Worm (Caenorhabditis elegans) whole organism, L4 larva: Measurements from ENCODE around the gene B0393.7.

Experiments
- T26A8.4 ChIP-seq: fragments of 200-800 bp; sonication (Bioruptor generic); IDR thresholded peaks from 2 replicates; pipeline ENCODE4 v1.3.6; 2022; ENCODE audit warnings: missing genetic modification characterization, missing compliant biosample characterization
- Y5F2A.4 ChIP-seq: fragments of 200-800 bp; sonication (Bioruptor generic); optimal IDR thresholded peaks from 2 replicates; lab custom pipeline; 2018; ENCODE audit warnings: mild to moderate bottlenecking, missing genetic modification characterization, missing compliant biosample characterization
- daf-12 ChIP-seq: fragments of 150-350 bp; optimal IDR thresholded peaks from 2 replicates; lab custom pipeline; 2014; ENCODE audit warnings: missing biosample characterization, missing genetic modification reagents, missing genetic modification characterization
- daf-16 ChIP-seq, 3 experiments: sonication (generic microtip); optimal IDR thresholded peaks; 2 replicates each; lab custom pipeline; 2016 to 2017; ENCODE audit warnings: missing genetic modification characterization in 3 of 3, missing genetic modification reagents in 3 of 3, mild to moderate bottlenecking in 2 of 3, missing compliant biosample characterization in 2 of 3, missing biosample characterization in 1 of 3, moderate library complexity in 1 of 3
- gei-8 ChIP-seq: fragments of 200-800 bp; sonication (Bioruptor generic); optimal IDR thresholded peaks from 2 replicates; lab custom pipeline; 2018; ENCODE audit warnings: mild to moderate bottlenecking, missing genetic modification characterization, missing compliant biosample characterization
- hlh-11 ChIP-seq: fragments of 200-800 bp; sonication (Bioruptor generic); optimal IDR thresholded peaks from 2 replicates; lab custom pipeline; 2018; ENCODE audit warnings: mild to moderate bottlenecking, missing genetic modification characterization, missing compliant biosample characterization
- lin-1 ChIP-seq: fragments of 200-800 bp; sonication (Bioruptor generic); IDR thresholded peaks from 2 replicates; pipeline ENCODE4 v1.3.6; 2022; ENCODE audit warnings: missing genetic modification reagents, missing genetic modification characterization, missing compliant biosample characterization
- lsy-2 ChIP-seq, 2 experiments: fragments of 150-350 bp in 1 of 2; sonication (generic microtip) in 1 of 2; optimal IDR thresholded peaks; 2 replicates each; lab custom pipeline; 2014 to 2017; ENCODE audit warnings: missing biosample characterization in 2 of 2, missing genetic modification characterization in 2 of 2
- madf-5 ChIP-seq, 2 experiments: fragments of 200-800 bp; sonication (Bioruptor generic); IDR thresholded peaks; 2 replicates each; pipeline ENCODE4 v1.3.6; 2022; ENCODE audit warnings: missing compliant biosample characterization in 2 of 2, missing genetic modification characterization in 2 of 2
- nhr-11 ChIP-seq: fragments of 150-350 bp; optimal IDR thresholded peaks from 2 replicates; lab custom pipeline; 2014; ENCODE audit warnings: missing biosample characterization, missing genetic modification characterization
- nhr-25 ChIP-seq: sonication (generic microtip); optimal IDR thresholded peaks from 2 replicates; lab custom pipeline; 2017; ENCODE audit warnings: missing genetic modification characterization, mild to moderate bottlenecking, missing compliant biosample characterization, antibody characterized with exemption, moderate library complexity, borderline replicate concordance; ENCODE audit not compliant: insufficient read depth
- pha-4 ChIP-seq, 2 experiments: fragments of 150-350 bp in 1 of 2; fragments of 200-800 bp in 1 of 2; sonication (Bioruptor generic) in 1 of 2; IDR thresholded peaks in 1 of 2; optimal IDR thresholded peaks in 1 of 2; 2 replicates each; pipeline versions ENCODE4 v1.3.6 to Lab custom; 2014 to 2022; ENCODE audit warnings: missing genetic modification characterization in 2 of 2, missing genetic modification reagents in 2 of 2, missing biosample characterization in 1 of 2, missing compliant biosample characterization in 1 of 2
- rbr-2 ChIP-seq: sonication (generic microtip); optimal IDR thresholded peaks from 2 replicates; lab custom pipeline; 2016; ENCODE audit warnings: missing genotype, missing genetic modification characterization, missing compliant biosample characterization
- snpc-4 ChIP-seq: fragments of 150-350 bp; optimal IDR thresholded peaks from 2 replicates; lab custom pipeline; 2014; ENCODE audit warnings: missing biosample characterization, missing genetic modification characterization
- tra-1 ChIP-seq: fragments of 200-800 bp; sonication (Bioruptor generic); IDR thresholded peaks from 2 replicates; pipeline ENCODE4 v1.3.6; 2022; ENCODE audit warnings: missing genetic modification reagents, missing genetic modification characterization, missing compliant biosample characterization
- unc-62 ChIP-seq, 3 experiments: fragments of 150-350 bp in 1 of 3; sonication (generic microtip); optimal IDR thresholded peaks in 2 of 3; peaks in 1 of 3; 1 replicate in 1 of 3; 2 replicates in 2 of 3; lab custom pipeline; 2014 to 2017; ENCODE audit warnings: missing biosample characterization in 3 of 3, missing genetic modification characterization in 3 of 3, missing genetic modification reagents in 3 of 3, missing genotype in 1 of 3
- zfp-2 ChIP-seq: sonication (generic microtip); optimal IDR thresholded peaks from 2 replicates; lab custom pipeline; 2016; ENCODE audit warnings: mild to moderate bottlenecking, missing genetic modification characterization, missing compliant biosample characterization

B0393.7 gene

DNA sequence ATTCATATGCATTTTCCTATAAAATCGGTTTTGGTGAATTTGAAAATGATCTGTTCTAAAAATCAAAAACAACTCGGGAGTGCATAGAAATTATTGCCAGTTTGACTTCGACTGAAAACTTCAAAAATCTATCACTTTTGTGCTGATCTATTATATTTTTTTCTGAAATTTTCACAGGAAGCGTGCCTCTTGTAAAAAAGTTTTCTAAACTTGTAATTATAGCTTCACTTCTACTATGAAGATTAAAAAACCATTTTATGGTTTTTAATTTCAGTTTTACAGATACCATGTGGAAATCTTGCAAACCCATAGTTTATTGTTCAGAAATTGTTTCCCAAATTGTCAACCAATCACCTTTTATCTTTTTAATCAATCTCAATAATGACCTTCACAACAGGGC, 43.8 kb downstream of the B0393.7 start, which contains the start of gene F17C8.9:
Gene F17C8.9, plus strand, starts transcription at position 301 of the 400 bp plus-strand sequence.
- TF ChIP-seq daf-12 (tag; lab: Kevin White, UChicago) (no peak), snpc-4 (tag; lab: Kevin White, UChicago) (no peak), rbr-2 (tag; lab: Kevin White, UChicago) (no peak), pha-4 (GFP tag; IDR thresholded peaks at IDR 0.05; lab: Robert Waterston, UW) (no peak), pha-4 (tag; optimal IDR thresholded peaks at IDR 0.05; lab: Kevin White, UChicago) (no peak), gei-8 (GFP tag; lab: Kevin White, UChicago) (no peak), Y5F2A.4 (no peak), madf-5 (GFP tag; IDR thresholded peaks at IDR 0.05; lab: Robert Waterston, UW) (no peak), nhr-25 (tag; lab: Kevin White, UChicago) (no peak), daf-16 (GFP tag; optimal IDR thresholded peaks at IDR 0.05; lab: Kevin White, UChicago) (no peak), daf-16 (tag; optimal IDR thresholded peaks at IDR 0.05; lab: Kevin White, UChicago) (no peak)

DNA sequence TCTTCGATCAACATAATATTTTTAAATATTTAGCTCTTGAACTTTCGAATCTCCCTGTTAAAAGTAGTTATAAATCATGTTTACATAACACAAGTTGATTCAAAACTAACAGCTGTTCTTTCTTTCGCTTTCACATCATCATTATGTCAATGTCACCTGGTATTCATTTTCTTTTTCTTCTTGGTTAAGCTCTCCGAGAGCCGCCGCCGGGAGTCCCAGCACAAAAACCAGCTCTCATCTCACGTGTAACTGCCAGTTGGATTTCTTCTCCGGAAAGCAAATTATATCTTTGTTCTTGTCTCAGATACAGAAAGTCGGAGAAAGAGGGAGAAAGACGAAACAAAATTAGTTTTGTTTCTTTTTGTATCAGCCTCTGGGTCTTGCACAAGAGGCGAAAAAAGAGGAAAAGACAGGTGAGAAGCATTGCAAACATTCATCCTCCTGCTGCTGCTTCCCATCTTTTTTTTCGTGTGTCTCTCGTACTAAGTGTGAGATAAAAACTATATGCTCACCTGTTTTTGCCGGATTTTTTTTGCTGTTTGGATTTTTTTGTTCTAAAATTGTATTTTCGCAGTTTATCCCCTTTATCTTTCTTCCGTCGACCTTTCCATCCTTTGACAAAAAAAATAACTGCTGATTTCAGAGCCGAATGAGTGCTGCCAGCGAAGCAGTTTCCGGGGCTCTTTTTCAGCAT, 46.5 kb downstream of the B0393.7 start, which contains the start of gene F17C8.3:
Gene F17C8.3, plus strand, starts transcription at position 644 of the 694 bp plus-strand sequence.
- TF ChIP-seq unc-62 (GFP tag; optimal IDR thresholded peaks at IDR 0.05 in 1 of 2; lab: Kevin White, UChicago) (peak in 1 of 2 experiments; percentile 93), unc-62 (tag; optimal IDR thresholded peaks at IDR 0.05; lab: Kevin White, UChicago) (no peak), daf-16 (GFP tag; optimal IDR thresholded peaks at IDR 0.05; lab: Kevin White, UChicago) (peak in 1 of 2 experiments; percentile 87), daf-16 (tag; optimal IDR thresholded peaks at IDR 0.05; lab: Kevin White, UChicago) (no peak), lin-1 (GFP tag; lab: Robert Waterston, UW) (no peak), tra-1 (GFP tag; lab: Robert Waterston, UW) (0 out of 2 replicates have a peak, but pooled peaks have one; percentile 63), lsy-2 (tag; optimal IDR thresholded peaks at IDR 0.05; lab: Kevin White, UChicago) (peak in 1 of 2 experiments; percentile 29), zfp-2 (tag; lab: Kevin White, UChicago) (no peak), T26A8.4 (no peak), nhr-11 (peak; percentile 45), hlh-11 (peak; percentile 69)
- TF ChIP-seq, all 104 proteins: peak for 6
